Worm (Caenorhabditis elegans): ENCODE measurements around the gene plg-1.
A peak's percentile ranks its signal among the peaks of the same experiment; 100 is the strongest.

Gene plg-1

DNA sequence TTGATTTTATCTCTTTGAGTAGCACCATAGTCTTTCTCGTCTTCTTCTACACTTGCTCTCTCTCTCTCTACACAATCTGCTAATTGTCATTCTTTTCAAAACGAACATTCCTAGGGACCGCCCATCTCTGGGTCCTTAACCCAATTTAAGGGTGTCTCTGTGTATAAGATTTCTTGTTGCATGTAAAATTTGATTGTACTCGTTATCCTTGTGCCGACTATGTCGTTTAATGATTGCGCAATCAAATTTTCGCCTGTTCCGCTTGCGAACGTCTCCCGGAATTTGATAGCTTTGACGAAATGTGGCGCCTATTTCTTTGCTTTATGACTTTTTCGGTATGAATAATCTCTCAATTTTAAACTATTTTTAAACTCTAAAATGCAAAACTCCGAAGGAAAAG is 41.0 kb upstream of the plg-1 start:
- no peak for TF ChIP-seq fkh-2 (tag; optimal IDR thresholded peaks at IDR 0.05)
- peak; percentile 22 for TF ChIP-seq fkh-10 (GFP tag; optimal IDR thresholded peaks at IDR 0.05)

DNA sequence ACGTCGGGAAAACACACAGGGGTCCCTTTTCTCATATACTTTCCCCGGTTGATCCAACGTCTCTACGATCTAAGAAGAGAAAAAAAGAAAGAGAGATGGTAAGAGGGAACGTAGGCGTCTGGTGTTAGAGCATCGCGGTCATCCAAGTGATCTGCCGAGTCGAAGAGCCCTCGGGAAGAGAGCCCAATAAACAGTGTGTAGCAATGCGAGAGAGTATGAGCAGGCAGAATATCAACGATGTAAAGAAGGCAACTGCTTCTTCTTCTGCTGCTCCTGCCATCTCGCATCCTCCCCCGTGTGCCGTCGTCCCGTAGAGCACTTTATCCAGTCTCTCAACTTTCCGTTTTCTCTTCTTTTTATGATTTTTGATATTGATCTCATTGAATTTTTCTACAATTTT is 36.4 kb upstream of the plg-1 start:
- TF ChIP-seq hmg-11 (tag; optimal IDR thresholded peaks at IDR 0.05): no peak
- TF ChIP-seq egl-27 (tag; optimal IDR thresholded peaks at IDR 0.05): no peak
- no peak for TF ChIP-seq sea-2 (GFP tag; optimal IDR thresholded peaks at IDR 0.05)
- no peak for TF ChIP-seq tbx-2 (tag; optimal IDR thresholded peaks at IDR 0.05)
- no peak for TF ChIP-seq snpc-4 (tag; optimal IDR thresholded peaks at IDR 0.05)
- TF ChIP-seq nhr-43 (tag; optimal IDR thresholded peaks at IDR 0.05; ENCODE audit: poor library complexity, severe bottlenecking): no peak
- no peak for TF ChIP-seq R02D3.7 (tag; optimal IDR thresholded peaks at IDR 0.05)
- TF ChIP-seq fos-1 (tag; optimal IDR thresholded peaks at IDR 0.05): no peak
- peak; percentile 29 for TF ChIP-seq lin-39 (tag; optimal IDR thresholded peaks at IDR 0.05)
- no peak for TF ChIP-seq nhr-77 (tag; optimal IDR thresholded peaks at IDR 0.05)
- peak; percentile 41 for TF ChIP-seq egl-5 (tag; optimal IDR thresholded peaks at IDR 0.05)

ce11 chrIII:8818599-8818998 is 33.5 kb upstream of the plg-1 start, which contains the start of gene pat-2:
Gene pat-2, plus strand, starts transcription at chrIII:8818899.
- TF ChIP-seq elt-3 (tag; optimal IDR thresholded peaks at IDR 0.05): no peak
- TF ChIP-seq R02D3.7 (tag; optimal IDR thresholded peaks at IDR 0.05): no peak
- no peak for TF ChIP-seq skn-1 (tag; optimal IDR thresholded peaks at IDR 0.05)
- no peak for TF ChIP-seq nfya-1 (tag; optimal IDR thresholded peaks at IDR 0.05; ENCODE audit: insufficient read depth)
- no peak for TF ChIP-seq ztf-11 (tag; optimal IDR thresholded peaks at IDR 0.05)
- no peak for TF ChIP-seq elt-2 (tag; optimal IDR thresholded peaks at IDR 0.05)
- TF ChIP-seq daf-12 (tag; optimal IDR thresholded peaks at IDR 0.05): no peak
- no peak for TF ChIP-seq lsy-12 (tag; optimal IDR thresholded peaks at IDR 0.05)
- no peak for TF ChIP-seq mdl-1 (tag; optimal IDR thresholded peaks at IDR 0.05)
- no peak for TF ChIP-seq tbx-2 (tag; optimal IDR thresholded peaks at IDR 0.05)
- no peak for TF ChIP-seq mml-1 (tag; optimal IDR thresholded peaks at IDR 0.05)
- TF ChIP-seq ceh-28 (tag; optimal IDR thresholded peaks at IDR 0.05): no peak
- TF ChIP-seq eor-1 (tag; optimal IDR thresholded peaks at IDR 0.05): no peak
- TF ChIP-seq ama-1 (optimal IDR thresholded peaks at IDR 0.05): no peak
- no peak for TF ChIP-seq egl-27 (tag; optimal IDR thresholded peaks at IDR 0.05)

ce11 chrIII:8824556-8824955 is 27.5 kb upstream of the plg-1 start:
- no peak for TF ChIP-seq ceh-82 (tag; optimal IDR thresholded peaks at IDR 0.05)
- no peak for TF ChIP-seq elt-3 (tag; optimal IDR thresholded peaks at IDR 0.05)
- no peak for TF ChIP-seq tbx-2 (tag; optimal IDR thresholded peaks at IDR 0.05)
- no peak for TF ChIP-seq elt-1 (tag; optimal IDR thresholded peaks at IDR 0.05)
- no peak for TF ChIP-seq skn-1 (tag; optimal IDR thresholded peaks at IDR 0.05)
- TF ChIP-seq elt-2 (tag; optimal IDR thresholded peaks at IDR 0.05): no peak
- no peak for TF ChIP-seq jun-1 (tag; optimal IDR thresholded peaks at IDR 0.05)
- no peak for TF ChIP-seq nfya-1 (tag; optimal IDR thresholded peaks at IDR 0.05; ENCODE audit: insufficient read depth)
- no peak for TF ChIP-seq nhr-43 (tag; optimal IDR thresholded peaks at IDR 0.05; ENCODE audit: poor library complexity, severe bottlenecking)
- TF ChIP-seq nhr-67 (tag; optimal IDR thresholded peaks at IDR 0.05): no peak
- TF ChIP-seq egl-5 (tag; optimal IDR thresholded peaks at IDR 0.05): no peak
- no peak for TF ChIP-seq lsy-12 (tag; optimal IDR thresholded peaks at IDR 0.05)
- no peak for TF ChIP-seq pha-4 (tag; optimal IDR thresholded peaks at IDR 0.05)
- no peak for TF ChIP-seq nhr-11 (tag; optimal IDR thresholded peaks at IDR 0.05)
- no peak for TF ChIP-seq sea-2 (GFP tag; optimal IDR thresholded peaks at IDR 0.05)
- no peak for TF ChIP-seq unc-62 (GFP tag; optimal IDR thresholded peaks at IDR 0.05)
- TF ChIP-seq nhr-28 (tag; optimal IDR thresholded peaks at IDR 0.05): no peak
- no peak for TF ChIP-seq ceh-9 (tag; optimal IDR thresholded peaks at IDR 0.05)
- TF ChIP-seq ZK546.5 (tag; optimal IDR thresholded peaks at IDR 0.05): no peak
- TF ChIP-seq ceh-16 (tag; optimal IDR thresholded peaks at IDR 0.05): no peak

- TF ChIP-seq tbx-2 (tag; optimal IDR thresholded peaks at IDR 0.05) (no peak), pha-4 (tag; optimal IDR thresholded peaks at IDR 0.05) (no peak), nhr-23 (tag; optimal IDR thresholded peaks at IDR 0.05) (no peak), R02D3.7 (tag; optimal IDR thresholded peaks at IDR 0.05) (no peak), nhr-77 (tag; optimal IDR thresholded peaks at IDR 0.05) (no peak), elt-3 (tag; optimal IDR thresholded peaks at IDR 0.05) (no peak)
Measured at ce11 chrIII:8827128-8827527, 24.9 kb upstream of the plg-1 start, which contains the start of gene F54F2.9. Gene F54F2.9, minus strand, starts transcription at chrIII:8827228.
